Worm (Caenorhabditis elegans) whole organism, early embryonic: Measurements from ENCODE around the gene clec-242.
"Not testable (repeated sequence)": the region's sequence is repeated elsewhere in the genome, so short reads cannot be mapped to it uniquely, and the experiment has no call there.

ENCODE experiments used
- B0310.2 ChIP-seq: sonication (generic microtip); optimal IDR thresholded peaks from 2 replicates; lab custom pipeline; 2016; ENCODE audit warnings: mild to moderate bottlenecking, missing genetic modification characterization, missing compliant biosample characterization
- F13C5.2 ChIP-seq: sonication (generic microtip); optimal IDR thresholded peaks from 2 replicates; lab custom pipeline; 2017; ENCODE audit warnings: mild to moderate bottlenecking, missing genetic modification characterization, inconsistent platforms, missing compliant biosample characterization
- aly-1 ChIP-seq: sonication (generic microtip); optimal IDR thresholded peaks from 2 replicates; lab custom pipeline; 2016; ENCODE audit warnings: missing genetic modification characterization, missing compliant biosample characterization
- ama-1 ChIP-seq: fragments of 150-350 bp; optimal IDR thresholded peaks from 2 replicates; lab custom pipeline; 2014
- ceh-13 ChIP-seq: fragments of 200-800 bp; sonication (Bioruptor generic); optimal IDR thresholded peaks from 2 replicates; lab custom pipeline; 2018; ENCODE audit warnings: mild to moderate bottlenecking, missing genetic modification characterization, missing compliant biosample characterization
- ceh-36 ChIP-seq: sonication (generic microtip); optimal IDR thresholded peaks from 2 replicates; lab custom pipeline; 2016; ENCODE audit warnings: missing genetic modification characterization, inconsistent platforms, missing compliant biosample characterization
- ets-7 ChIP-seq: sonication (generic microtip); optimal IDR thresholded peaks from 2 replicates; lab custom pipeline; 2016; ENCODE audit warnings: missing genotype, missing genetic modification characterization, missing compliant biosample characterization
- flt-1 ChIP-seq: fragments of 200-800 bp; sonication (Bioruptor generic); IDR thresholded peaks from 2 replicates; pipeline ENCODE4 v1.3.6; 2022; ENCODE audit warnings: missing genetic modification characterization, missing compliant biosample characterization
- hmbx-1 ChIP-seq: sonication (generic microtip); optimal IDR thresholded peaks from 2 replicates; lab custom pipeline; 2016; ENCODE audit warnings: mild to moderate bottlenecking, missing genetic modification characterization, missing compliant biosample characterization
- hmg-4 ChIP-seq: fragments of 200-800 bp; sonication (Bioruptor generic); optimal IDR thresholded peaks from 2 replicates; lab custom pipeline; 2018; ENCODE audit warnings: mild to moderate bottlenecking, missing genetic modification characterization, missing compliant biosample characterization
- hnd-1 ChIP-seq: sonication (generic microtip); optimal IDR thresholded peaks from 2 replicates; lab custom pipeline; 2016; ENCODE audit warnings: missing genetic modification characterization, missing compliant biosample characterization
- pes-1 ChIP-seq: fragments of 200-800 bp; sonication (Bioruptor generic); IDR thresholded peaks from 2 replicates; pipeline ENCODE4 v1.3.6; 2022; ENCODE audit warnings: missing genetic modification reagents, missing genetic modification characterization, missing compliant biosample characterization
- scrt-1 ChIP-seq: fragments of 200-800 bp; sonication (Bioruptor generic); IDR thresholded peaks from 2 replicates; pipeline ENCODE4 v1.3.6; 2022; ENCODE audit warnings: missing genetic modification characterization, missing compliant biosample characterization
- sea-1 ChIP-seq: fragments of 200-800 bp; sonication (Bioruptor generic); conservative IDR thresholded peaks from 2 replicates; pipeline ENCODE4 v1.3.6; 2022; ENCODE audit warnings: missing genetic modification characterization, missing compliant biosample characterization
- tbx-11 ChIP-seq: fragments of 200-800 bp; sonication (Bioruptor generic); IDR thresholded peaks from 2 replicates; pipeline ENCODE4 v1.3.6; 2022; ENCODE audit warnings: missing genetic modification characterization, missing compliant biosample characterization
- tbx-37 ChIP-seq: fragments of 200-800 bp; sonication (Bioruptor generic); conservative IDR thresholded peaks from 2 replicates; pipeline ENCODE4 v1.3.6; 2022; ENCODE audit warnings: missing genetic modification reagents, missing genetic modification characterization, missing compliant biosample characterization
- tra-4 ChIP-seq: sonication (generic microtip); optimal IDR thresholded peaks from 2 replicates; lab custom pipeline; 2017; ENCODE audit warnings: missing genetic modification characterization, missing compliant biosample characterization

Gene clec-242

DNA sequence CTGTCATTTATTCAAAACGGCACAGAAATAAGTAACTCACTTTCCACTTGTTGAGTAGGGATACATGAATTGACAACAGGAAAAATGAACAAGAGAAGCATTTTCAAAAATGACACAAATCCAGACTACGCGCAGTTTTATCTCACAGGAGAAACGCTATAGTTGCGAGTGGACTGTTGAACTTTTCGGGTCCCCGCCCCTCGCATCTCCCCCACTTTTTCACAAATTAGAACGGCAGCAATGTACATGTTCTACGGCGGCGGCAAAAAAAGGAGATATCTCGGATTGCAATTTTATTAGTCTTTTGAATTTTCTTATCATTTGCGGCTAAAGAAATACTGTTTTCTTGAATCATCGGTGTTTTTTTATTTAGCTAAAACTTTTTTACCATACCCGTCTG, at the start of gene clec-242:
Gene clec-242, minus strand, starts transcription at position 101 of the 400 bp plus-strand sequence.
- TF ChIP-seq ama-1 (lab: Kevin White, UChicago) (no peak), ceh-36 (tag; lab: Kevin White, UChicago) (no peak), hnd-1 (tag; lab: Kevin White, UChicago) (no peak), aly-1 (tag; lab: Kevin White, UChicago) (no peak), flt-1 (GFP tag; lab: Robert Waterston, UW) (no peak), F13C5.2 (no peak), tbx-37 (GFP tag; lab: Robert Waterston, UW) (no peak)

DNA sequence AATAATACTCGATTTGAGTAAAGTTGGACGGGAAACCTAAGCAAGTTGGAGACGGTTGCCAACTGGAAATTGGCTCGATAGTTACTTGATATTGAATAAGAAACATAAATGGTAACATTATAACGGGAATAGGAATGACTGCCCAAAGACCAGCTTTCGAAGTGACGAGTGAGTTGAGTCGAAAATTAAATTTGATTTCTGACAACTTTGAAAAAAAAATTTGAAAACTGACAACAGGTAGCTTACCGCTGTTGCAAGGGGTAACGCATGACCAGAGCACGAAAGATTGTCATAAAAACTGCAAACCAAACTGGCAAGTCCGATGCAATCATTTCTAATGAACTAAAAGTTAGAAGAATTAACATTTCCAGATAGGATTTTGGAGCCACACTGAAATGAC, 47.4 kb upstream of the clec-242 start:
- TF ChIP-seq ama-1 (lab: Kevin White, UChicago) = no peak
- no peak for TF ChIP-seq aly-1 (tag; lab: Kevin White, UChicago)
- TF ChIP-seq ets-7 (tag; lab: Kevin White, UChicago) = no peak
- no peak for TF ChIP-seq pes-1 (GFP tag; lab: Robert Waterston, UW)
- TF ChIP-seq sea-1 (GFP tag; lab: Robert Waterston, UW) = no peak
- no peak for TF ChIP-seq tra-4 (tag; lab: Kevin White, UChicago)
- no peak for TF ChIP-seq B0310.2 (tag; lab: Kevin White, UChicago)
- TF ChIP-seq hnd-1 (tag; lab: Kevin White, UChicago) = no peak
- TF ChIP-seq tbx-11 (GFP tag; lab: Robert Waterston, UW) = no peak
- TF ChIP-seq scrt-1 (GFP tag; lab: Robert Waterston, UW) = no peak
- no peak for TF ChIP-seq tbx-37 (GFP tag; lab: Robert Waterston, UW)
- TF ChIP-seq hmg-4 (GFP tag; lab: Kevin White, UChicago) = no peak
- TF ChIP-seq flt-1 (GFP tag; lab: Robert Waterston, UW) = no peak
- TF ChIP-seq hmbx-1 (tag; lab: Kevin White, UChicago) = no peak
- TF ChIP-seq ceh-36 (tag; lab: Kevin White, UChicago) = no peak
- TF ChIP-seq ceh-13 (GFP tag; lab: Kevin White, UChicago) = no peak
- TF ChIP-seq F13C5.2 = no peak

- TF ChIP-seq hmg-4 (GFP tag; lab: Kevin White, UChicago) (no peak), tra-4 (tag; lab: Kevin White, UChicago) (no peak), pes-1 (GFP tag; lab: Robert Waterston, UW) (no peak), hnd-1 (tag; lab: Kevin White, UChicago) (no peak), hmbx-1 (tag; lab: Kevin White, UChicago) (no peak), aly-1 (tag; lab: Kevin White, UChicago) (no peak), ceh-36 (tag; lab: Kevin White, UChicago) (no peak), scrt-1 (GFP tag; lab: Robert Waterston, UW) (no peak), ceh-13 (GFP tag; lab: Kevin White, UChicago) (no peak), tbx-37 (GFP tag; lab: Robert Waterston, UW) (no peak), ets-7 (tag; lab: Kevin White, UChicago) (no peak), tbx-11 (GFP tag; lab: Robert Waterston, UW) (no peak)
These were observed 38.9 kb upstream of the clec-242 start for ce11 chrV:17284159-17284558.

DNA sequence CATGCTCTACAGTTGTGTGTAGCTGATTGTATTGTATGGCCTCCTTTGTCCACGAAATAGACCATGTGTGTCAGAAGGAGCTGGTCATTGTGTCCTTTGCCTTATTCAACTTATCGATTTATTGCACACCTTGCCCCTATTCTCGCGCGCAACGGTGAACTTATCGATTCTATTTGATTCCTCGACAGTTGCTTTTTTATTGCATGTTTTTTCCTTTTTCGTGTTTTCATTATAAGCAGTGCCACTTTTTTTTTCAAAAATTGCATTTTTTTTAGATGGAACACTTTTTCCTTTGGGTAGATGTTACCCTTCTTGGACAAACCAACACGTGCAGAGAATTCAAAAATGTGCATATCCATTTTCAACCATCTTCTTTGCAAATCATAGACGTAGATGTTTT, 27.9 kb upstream of the clec-242 start, which contains the start of gene K10G4.10:
Gene K10G4.10, plus strand, starts transcription at position 301 of the 400 bp plus-strand sequence.
- no peak for TF ChIP-seq hmg-4 (GFP tag; lab: Kevin White, UChicago)
- no peak for TF ChIP-seq flt-1 (GFP tag; lab: Robert Waterston, UW)
- no peak for TF ChIP-seq scrt-1 (GFP tag; lab: Robert Waterston, UW)
- no peak for TF ChIP-seq hnd-1 (tag; lab: Kevin White, UChicago)
- TF ChIP-seq tbx-11 (GFP tag; lab: Robert Waterston, UW) = no peak
- no peak for TF ChIP-seq tbx-37 (GFP tag; lab: Robert Waterston, UW)
- TF ChIP-seq F13C5.2 = no peak
- TF ChIP-seq B0310.2 (tag; lab: Kevin White, UChicago) = no peak
- TF ChIP-seq aly-1 (tag; lab: Kevin White, UChicago) = no peak
- no peak for TF ChIP-seq ama-1 (lab: Kevin White, UChicago)
- TF ChIP-seq pes-1 (GFP tag; lab: Robert Waterston, UW) = no peak
- no peak for TF ChIP-seq hmbx-1 (tag; lab: Kevin White, UChicago)
- no peak for TF ChIP-seq ceh-36 (tag; lab: Kevin White, UChicago)
- no peak for TF ChIP-seq ets-7 (tag; lab: Kevin White, UChicago)
- no peak for TF ChIP-seq ceh-13 (GFP tag; lab: Kevin White, UChicago)
- TF ChIP-seq sea-1 (GFP tag; lab: Robert Waterston, UW) = no peak
- no peak for TF ChIP-seq tra-4 (tag; lab: Kevin White, UChicago)

DNA sequence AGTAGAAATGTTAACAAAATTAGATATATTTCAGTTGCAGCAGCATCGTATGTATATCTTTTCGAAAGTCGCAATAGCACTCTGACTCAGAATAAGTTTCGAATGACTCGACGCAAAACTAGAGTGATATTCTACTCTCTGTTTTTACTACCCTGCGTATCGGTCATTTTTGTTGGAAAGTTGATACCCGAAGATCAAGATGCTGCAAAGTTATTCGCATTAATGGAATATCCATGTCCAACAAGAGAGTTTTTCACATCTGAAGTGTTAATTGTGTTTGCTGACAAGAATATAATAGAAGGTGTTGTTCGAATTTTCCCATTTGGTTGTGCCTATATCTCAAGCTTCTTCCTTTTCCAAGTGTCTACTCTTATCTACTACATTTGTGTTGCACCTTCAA, 26.8 kb upstream of the clec-242 start:
- no peak for TF ChIP-seq pes-1 (GFP tag; lab: Robert Waterston, UW)
- TF ChIP-seq tbx-37 (GFP tag; lab: Robert Waterston, UW) = no peak
- TF ChIP-seq ceh-13 (GFP tag; lab: Kevin White, UChicago) = no peak
- TF ChIP-seq flt-1 (GFP tag; lab: Robert Waterston, UW) = no peak
- TF ChIP-seq tra-4 (tag; lab: Kevin White, UChicago) = no peak

DNA sequence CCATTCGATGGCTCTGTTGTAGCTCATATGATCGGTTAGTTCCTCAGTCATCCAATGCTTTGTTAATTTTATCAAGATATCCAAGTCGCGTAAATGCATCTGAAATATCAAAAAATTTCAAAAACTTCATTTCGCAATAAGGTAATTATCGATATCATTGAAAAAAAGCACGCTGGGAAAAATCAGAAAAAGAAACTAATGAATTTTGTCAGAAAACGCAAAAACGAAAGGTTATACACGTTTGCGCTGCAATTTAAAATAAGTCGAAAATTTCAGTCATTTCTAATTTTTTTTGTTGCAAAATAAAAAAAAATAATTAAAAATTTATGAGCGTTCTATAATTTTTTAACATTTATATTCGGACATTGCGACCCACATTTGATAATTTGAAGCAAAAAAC, 19.5 kb upstream of the clec-242 start, which contains the start of gene K10G4.3:
Gene K10G4.3, minus strand, starts transcription at position 101 of the 400 bp plus-strand sequence.
- not testable (repeated sequence) for TF ChIP-seq F13C5.2; tbx-37 (GFP tag; lab: Robert Waterston, UW); aly-1 (tag; lab: Kevin White, UChicago)

- TF ChIP-seq ets-7 (tag; lab: Kevin White, UChicago) (no peak), hmg-4 (GFP tag; lab: Kevin White, UChicago) (no peak), pes-1 (GFP tag; lab: Robert Waterston, UW) (no peak), scrt-1 (GFP tag; lab: Robert Waterston, UW) (no peak)
These were observed 16.1 kb upstream of the clec-242 start for ce11 chrV:17261385-17261784.
